Worm (Caenorhabditis elegans): Measurements from ENCODE around the gene T10C6.15.
"Not testable (repeated sequence)": the region's sequence is repeated elsewhere in the genome, so short reads cannot be mapped to it uniquely, and the experiment has no call there.

ce11 chrV:16040848-16041247, 4.9 kb downstream of the T10C6.15 start:
- not testable (repeated sequence) for TF ChIP-seq zfp-2 (tag; optimal IDR thresholded peaks at IDR 0.05); hmg-1.1 (GFP tag; IDR thresholded peaks at IDR 0.05); lsy-2 (tag; optimal IDR thresholded peaks at IDR 0.05); ceh-82 (tag; optimal IDR thresholded peaks at IDR 0.05); unc-62 (GFP tag; optimal IDR thresholded peaks at IDR 0.05 in 1 of 2); unc-62 (tag; optimal IDR thresholded peaks at IDR 0.05); nhr-28 (tag; optimal IDR thresholded peaks at IDR 0.05); snpc-4 (tag; optimal IDR thresholded peaks at IDR 0.05); lin-13 (GFP tag; optimal IDR thresholded peaks at IDR 0.05); nhr-76 (tag; optimal IDR thresholded peaks at IDR 0.05); egl-27 (tag; optimal IDR thresholded peaks at IDR 0.05)
